Fruit fly (Drosophila melanogaster) whole organism, pupa: ENCODE results near the gene MFS10.

Experiments
- CG10348 ChIP-seq: fragments of 200-800 bp; sonication (Bioruptor generic); IDR thresholded peaks from 2 replicates; pipeline ENCODE4 v1.3.6; 2022; ENCODE audit warnings: missing biosample characterization, missing genetic modification characterization
- CG12605 ChIP-seq: fragments of 200-800 bp; sonication (Bioruptor generic); IDR thresholded peaks from 2 replicates; pipeline ENCODE4 v1.3.6; 2022; ENCODE audit warnings: missing biosample characterization, missing genetic modification characterization
- CG13204 ChIP-seq: fragments of 200-800 bp; sonication (Bioruptor generic); optimal IDR thresholded peaks from 2 replicates; lab custom pipeline; 2018; ENCODE audit warnings: missing biosample characterization, mild to moderate bottlenecking, missing genetic modification characterization, moderate library complexity
- CG14655 ChIP-seq: fragments of 200-800 bp; sonication (Bioruptor generic); optimal IDR thresholded peaks from 3 replicates; lab custom pipeline; 2017; ENCODE audit warnings: mild to moderate bottlenecking, missing biosample characterization, missing genetic modification reagents, missing genetic modification characterization
- CG15710 ChIP-seq: fragments of 200-800 bp; sonication (Bioruptor generic); optimal IDR thresholded peaks from 2 replicates; lab custom pipeline; 2018; ENCODE audit warnings: missing biosample characterization, mild to moderate bottlenecking, missing genetic modification characterization, moderate library complexity
- CG17806 ChIP-seq: fragments of 200-800 bp; sonication (Bioruptor generic); optimal IDR thresholded peaks from 2 replicates; lab custom pipeline; 2018; ENCODE audit warnings: missing biosample characterization, mild to moderate bottlenecking, missing genetic modification characterization, moderate library complexity
- CG32121 ChIP-seq: fragments of 200-800 bp; sonication (Bioruptor generic); IDR thresholded peaks from 2 replicates; pipeline ENCODE4 v1.3.6; 2022; ENCODE audit warnings: missing biosample characterization, missing genetic modification characterization
- CG34367 ChIP-seq: fragments of 200-800 bp; sonication (Bioruptor generic); optimal IDR thresholded peaks from 2 replicates; lab custom pipeline; 2018; ENCODE audit warnings: missing biosample characterization, mild to moderate bottlenecking, missing genetic modification characterization
- CG4496 ChIP-seq: fragments of 200-800 bp; sonication (Bioruptor generic); IDR thresholded peaks from 3 replicates; pipeline ENCODE4 v1.3.6; 2022; ENCODE audit warnings: missing biosample characterization, missing genetic modification characterization
- CG8159 ChIP-seq: fragments of 200-800 bp; sonication (Bioruptor generic); optimal IDR thresholded peaks from 3 replicates; lab custom pipeline; 2018; ENCODE audit warnings: missing biosample characterization, mild to moderate bottlenecking, missing genetic modification characterization, moderate library complexity
- CG8301 ChIP-seq: fragments of 200-800 bp; sonication (Bioruptor generic); optimal IDR thresholded peaks from 2 replicates; lab custom pipeline; 2018; ENCODE audit warnings: missing biosample characterization, mild to moderate bottlenecking, missing genetic modification characterization
- CG9948 ChIP-seq: fragments of 200-800 bp; sonication (Bioruptor generic); optimal IDR thresholded peaks from 2 replicates; lab custom pipeline; 2018; ENCODE audit warnings: missing biosample characterization, mild to moderate bottlenecking, missing genetic modification characterization, moderate library complexity
- D1 ChIP-seq: fragments of 200-800 bp; sonication (Bioruptor generic); optimal IDR thresholded peaks from 2 replicates; lab custom pipeline; 2018; ENCODE audit warnings: missing biosample characterization, mild to moderate bottlenecking, missing genetic modification characterization, moderate library complexity
- EcR ChIP-seq: fragments of 200-800 bp; sonication (Bioruptor generic); optimal IDR thresholded peaks from 3 replicates; lab custom pipeline; 2019; ENCODE audit warnings: missing biosample characterization, missing genetic modification characterization, mild to moderate bottlenecking, moderate library complexity, missing genetic modification reagents
- Ets98B ChIP-seq: fragments of 200-800 bp; sonication (Bioruptor generic); IDR thresholded peaks from 2 replicates; pipeline ENCODE4 v1.3.6; 2022; ENCODE audit warnings: missing biosample characterization, missing genetic modification characterization
- Pif1A ChIP-seq: fragments of 200-800 bp; sonication (Bioruptor generic); optimal IDR thresholded peaks from 3 replicates; lab custom pipeline; 2016; ENCODE audit warnings: missing biosample characterization, missing genetic modification characterization
- Pif1B ChIP-seq: fragments of 200-800 bp; sonication (Bioruptor generic); optimal IDR thresholded peaks from 3 replicates; lab custom pipeline; 2016; ENCODE audit warnings: missing biosample characterization, missing genetic modification characterization
- Snoo ChIP-seq: fragments of 200-800 bp; sonication (Bioruptor generic); optimal IDR thresholded peaks from 3 replicates; lab custom pipeline; 2017; ENCODE audit warnings: missing biosample characterization, mild to moderate bottlenecking, missing genetic modification characterization, inconsistent platforms
- fd96Ca ChIP-seq: fragments of 200-800 bp; sonication (Bioruptor generic); IDR thresholded peaks from 3 replicates; pipeline ENCODE4 v1.3.6; 2022; ENCODE audit warnings: missing biosample characterization, missing genetic modification characterization
- gl ChIP-seq: fragments of 200-800 bp; sonication (Bioruptor generic); optimal IDR thresholded peaks from 2 replicates; lab custom pipeline; 2018; ENCODE audit warnings: missing biosample characterization, mild to moderate bottlenecking, missing genetic modification characterization
- rn ChIP-seq: fragments of 200-800 bp; sonication (Bioruptor generic); IDR thresholded peaks from 2 replicates; pipeline ENCODE4 v1.3.6; 2022; ENCODE audit warnings: missing biosample characterization, missing genetic modification characterization

MFS10 gene

DNA sequence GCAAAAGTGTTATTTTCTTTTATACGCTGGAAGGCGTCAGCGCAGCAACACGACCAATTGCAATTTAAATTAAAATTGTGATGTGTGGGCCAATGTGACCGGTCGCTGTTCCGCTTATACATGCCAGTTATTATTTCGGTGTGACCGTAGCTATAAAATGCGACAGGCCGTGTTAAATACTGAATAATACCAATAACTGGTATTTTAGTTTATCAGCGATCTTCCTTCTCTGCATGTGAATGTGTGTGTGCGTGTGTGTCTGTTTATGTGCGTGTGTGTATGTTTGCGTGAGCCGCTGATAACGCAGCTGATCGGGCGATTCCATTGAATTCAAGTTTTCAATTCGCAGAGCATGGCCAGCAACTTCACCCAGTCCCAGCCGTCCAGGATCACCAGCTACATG, at the start of gene MFS10, which contains the start of the genes CG32638 and CG15717:
MFS10 (plus strand) TSS at position 269 of the 403 bp plus-strand sequence.
CG32638 (minus strand) TSS at position 45 of the 403 bp plus-strand sequence.
CG15717 (plus strand) TSS at position 203 of the 403 bp plus-strand sequence.
- no peak for TF ChIP-seq CG15710 (tag; lab: Kevin White, UChicago)
- no peak for TF ChIP-seq Snoo (tag; lab: Kevin White, UChicago)
- TF ChIP-seq rn, result no peak
- TF ChIP-seq CG9948 (tag; lab: Kevin White, UChicago), result no peak
- no peak for TF ChIP-seq CG8159
- no peak for TF ChIP-seq D1 (tag; lab: Kevin White, UChicago)
- no peak for TF ChIP-seq EcR
- peak; percentile 7; the same call in 1 of the 3 replicates for TF ChIP-seq fd96Ca (GFP tag; lab: Robert Waterston, UW)
- TF ChIP-seq CG32121 (GFP tag; lab: Robert Waterston, UW), result no peak
- TF ChIP-seq, all 21 proteins: peak for 1

DNA sequence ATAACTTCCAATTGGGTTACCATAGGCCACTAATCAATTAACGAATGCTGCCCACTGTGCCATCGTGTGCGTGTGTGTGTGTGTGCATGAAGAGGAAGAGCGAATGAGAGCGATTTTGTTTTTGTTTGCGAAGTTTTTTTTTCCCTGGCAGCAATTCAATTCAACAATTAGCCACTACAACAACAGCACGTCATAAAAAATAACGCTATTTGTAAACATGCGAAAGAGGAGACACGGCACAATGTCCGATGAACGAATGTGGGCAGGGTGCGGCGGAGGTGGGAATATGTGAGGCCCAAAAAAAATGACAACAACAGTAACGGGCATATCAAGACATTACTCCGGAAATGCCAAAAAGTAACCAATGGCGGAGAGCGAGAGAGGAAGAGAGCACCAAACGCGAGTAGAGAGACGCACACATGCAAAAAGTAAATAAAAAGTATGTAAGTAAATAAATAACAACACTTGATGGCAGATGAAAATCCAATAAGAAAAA, 41.4 kb upstream of the MFS10 start:
- TF ChIP-seq CG8159, result no peak
- TF ChIP-seq rn, result no peak
- no peak for TF ChIP-seq CG13204 (GFP tag; lab: Kevin White, UChicago)
- TF ChIP-seq Pif1B (GFP tag; lab: Kevin White, UChicago), result peak; percentile 47
- no peak for TF ChIP-seq CG15710 (tag; lab: Kevin White, UChicago)
- no peak for TF ChIP-seq Pif1A
- peak; percentile 47; the same call in 1 of the 3 replicates for TF ChIP-seq CG4496 (GFP tag; lab: Robert Waterston, UW)
- TF ChIP-seq CG8301 (tag; lab: Kevin White, UChicago), result peak; percentile 7
- no peak for TF ChIP-seq CG9948 (tag; lab: Kevin White, UChicago)
- TF ChIP-seq D1 (tag; lab: Kevin White, UChicago), result no peak
- no peak for TF ChIP-seq gl (tag; lab: Kevin White, UChicago)
- no peak for TF ChIP-seq Snoo (tag; lab: Kevin White, UChicago)
- TF ChIP-seq fd96Ca (GFP tag; lab: Robert Waterston, UW), result 0 out of 3 replicates have a peak, but pooled peaks have one; percentile 33
- TF ChIP-seq CG17806 (tag; lab: Kevin White, UChicago), result no peak

DNA sequence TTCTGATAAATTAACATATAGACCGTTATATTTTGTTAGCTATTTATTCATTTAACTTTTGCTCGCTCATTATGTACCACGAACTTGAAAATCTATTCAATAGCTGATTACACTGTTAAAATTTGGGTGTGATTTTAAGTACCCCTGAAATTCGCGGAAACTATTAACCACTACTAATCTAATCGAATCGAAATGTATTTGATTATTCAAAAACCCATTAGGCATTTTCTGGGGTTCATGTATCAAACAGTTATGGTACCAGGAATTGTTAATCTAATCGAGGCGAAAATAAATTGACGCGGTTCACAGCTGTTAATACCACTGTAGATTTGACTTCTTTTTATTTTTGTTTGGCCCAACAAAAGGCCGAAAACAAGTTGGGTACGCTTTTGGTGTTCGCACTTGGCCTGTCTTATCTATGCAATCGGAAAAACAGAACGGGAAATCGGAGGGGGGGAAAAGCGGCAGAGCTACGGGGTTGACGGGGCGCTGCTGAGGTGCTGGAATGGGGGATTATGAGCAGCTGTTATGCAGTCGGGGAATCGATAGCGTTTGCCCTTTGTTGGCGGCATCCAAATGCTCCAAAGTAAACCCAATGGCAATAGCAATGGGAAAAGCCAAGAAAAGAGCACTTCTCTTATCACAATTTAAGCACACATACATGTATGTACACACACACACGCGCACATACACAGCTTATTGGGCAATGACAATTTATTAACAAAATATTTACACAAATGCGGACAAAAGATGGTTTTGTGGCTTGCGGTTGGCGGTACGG, 40.6 kb upstream of the MFS10 start:
- TF ChIP-seq CG8301 (tag; lab: Kevin White, UChicago) (peak; percentile 6), Ets98B (GFP tag; lab: Robert Waterston, UW) (no peak; the same call in 1 of the 2 replicates), CG4496 (GFP tag; lab: Robert Waterston, UW) (0 out of 3 replicates have a peak, but pooled peaks have one; percentile 12), fd96Ca (GFP tag; lab: Robert Waterston, UW) (0 out of 3 replicates have a peak, but pooled peaks have one; percentile 21), D1 (tag; lab: Kevin White, UChicago) (no peak), gl (tag; lab: Kevin White, UChicago) (no peak), Snoo (tag; lab: Kevin White, UChicago) (no peak), EcR (no peak), CG9948 (tag; lab: Kevin White, UChicago) (no peak), CG12605 (no peak), Pif1B (GFP tag; lab: Kevin White, UChicago) (no peak)

DNA sequence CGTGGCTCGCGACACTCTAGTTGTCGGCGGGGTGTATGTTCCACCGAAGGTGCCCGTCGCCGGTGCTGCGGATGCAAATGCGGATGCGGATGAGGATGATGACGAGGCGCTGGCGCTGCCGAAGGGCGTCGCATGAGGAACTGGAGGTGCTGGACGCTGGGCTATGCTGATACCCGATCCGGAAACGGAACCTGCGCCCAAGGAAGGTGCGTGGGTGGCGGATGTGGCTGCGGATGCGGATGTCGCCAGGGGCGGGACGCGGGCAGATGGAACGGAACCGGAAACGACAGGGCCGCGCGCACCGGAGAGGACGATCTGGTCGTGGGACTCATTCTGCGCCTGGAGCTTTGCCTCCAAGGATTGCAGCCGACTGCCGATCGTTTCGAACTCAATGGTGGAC, 39.4 kb upstream of the MFS10 start:
- TF ChIP-seq CG12605 (no peak), D1 (tag; lab: Kevin White, UChicago) (no peak), EcR (no peak), CG32121 (GFP tag; lab: Robert Waterston, UW) (no peak), CG9948 (tag; lab: Kevin White, UChicago) (no peak), CG8301 (tag; lab: Kevin White, UChicago) (no peak), Pif1B (GFP tag; lab: Kevin White, UChicago) (no peak), CG4496 (GFP tag; lab: Robert Waterston, UW) (no peak), CG17806 (tag; lab: Kevin White, UChicago) (no peak), rn (no peak)
- TF ChIP-seq, all 21 proteins: peak for 0

- TF ChIP-seq fd96Ca (GFP tag; lab: Robert Waterston, UW), result 0 out of 3 replicates have a peak, but pooled peaks have one; percentile 13
- TF ChIP-seq CG8159, result peak; percentile 12
- TF ChIP-seq CG32121 (GFP tag; lab: Robert Waterston, UW), result 0 out of 2 replicates have a peak, but pooled peaks have one; percentile 42
- peak; percentile 30 for TF ChIP-seq CG8301 (tag; lab: Kevin White, UChicago)
- no peak for TF ChIP-seq CG10348 (GFP tag; lab: Robert Waterston, UW)
Observed at dm6 chrX:13089920-13090655, 38.7 kb upstream of the MFS10 start, which contains the start of gene hep. hep (minus strand) TSS chrX:13090434.

DNA sequence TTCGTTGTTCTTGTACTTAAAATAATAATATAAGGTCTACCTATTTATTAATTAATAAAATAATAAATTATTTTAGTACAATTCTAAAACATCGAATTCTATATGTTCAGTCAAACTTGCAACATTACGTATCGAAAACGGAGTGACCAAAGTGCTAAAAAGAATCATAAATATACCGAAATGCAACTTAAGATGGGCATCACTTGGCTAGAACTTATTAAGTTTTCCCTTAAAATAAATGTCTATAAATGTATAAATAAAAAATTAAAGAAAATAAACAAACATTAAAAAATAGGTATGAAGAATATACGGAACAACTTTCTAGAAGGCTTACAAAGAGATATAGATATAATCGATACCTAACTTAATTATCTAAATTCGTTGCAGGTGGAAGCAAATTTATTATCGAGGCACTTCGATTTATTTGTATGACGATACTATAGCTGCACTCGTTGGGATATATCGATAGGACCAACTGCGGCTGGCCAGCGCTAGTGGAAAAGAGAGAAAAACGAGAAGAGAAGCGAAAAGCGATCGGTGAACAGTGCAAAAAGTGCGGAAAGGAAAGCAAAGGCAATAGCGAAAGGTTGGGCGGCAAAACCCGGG, 38.1 kb upstream of the MFS10 start, which contains the start of gene lic:
lic (plus strand) TSS at position 490 of the 606 bp plus-strand sequence.
- TF ChIP-seq Ets98B (GFP tag; lab: Robert Waterston, UW) (no peak), CG15710 (tag; lab: Kevin White, UChicago) (no peak), CG34367 (tag; lab: Kevin White, UChicago) (no peak), CG17806 (tag; lab: Kevin White, UChicago) (no peak), CG10348 (GFP tag; lab: Robert Waterston, UW) (no peak), D1 (tag; lab: Kevin White, UChicago) (no peak), CG9948 (tag; lab: Kevin White, UChicago) (no peak), Snoo (tag; lab: Kevin White, UChicago) (no peak), CG8301 (tag; lab: Kevin White, UChicago) (no peak), fd96Ca (GFP tag; lab: Robert Waterston, UW) (no peak), EcR (no peak), CG13204 (GFP tag; lab: Kevin White, UChicago) (no peak), Pif1B (GFP tag; lab: Kevin White, UChicago) (no peak), CG4496 (GFP tag; lab: Robert Waterston, UW) (no peak), Pif1A (no peak), CG14655 (GFP tag; lab: Kevin White, UChicago) (no peak)
